Worm (Caenorhabditis elegans) whole organism, dauer: Measurements from ENCODE around the gene cogc-6.

Experiments
- unc-62 ChIP-seq: sonication (generic microtip); optimal IDR thresholded peaks from 2 replicates; lab custom pipeline; 2017; ENCODE audit warnings: missing biosample characterization, missing genetic modification reagents, missing genetic modification characterization

The cogc-6 gene

DNA sequence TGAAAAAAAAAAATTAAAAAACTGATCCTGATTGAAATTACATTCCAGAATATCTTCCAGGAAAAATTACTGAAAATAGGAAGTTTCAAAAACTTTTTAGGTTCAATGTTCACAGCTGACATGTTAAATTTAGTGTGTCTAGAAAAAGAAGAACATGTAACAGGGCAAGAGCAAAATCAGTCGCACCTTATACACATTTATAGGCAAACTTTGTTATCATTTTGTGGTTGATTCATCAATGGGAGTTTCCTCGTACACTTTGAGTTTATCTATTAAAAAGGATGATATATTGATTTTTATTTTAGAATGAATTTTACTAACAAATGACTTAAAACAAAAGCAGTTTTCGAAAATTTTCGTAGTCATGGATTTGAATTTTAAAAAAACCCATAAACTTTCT, 22.1 kb upstream of the cogc-6 start:
- no peak for TF ChIP-seq unc-62

DNA sequence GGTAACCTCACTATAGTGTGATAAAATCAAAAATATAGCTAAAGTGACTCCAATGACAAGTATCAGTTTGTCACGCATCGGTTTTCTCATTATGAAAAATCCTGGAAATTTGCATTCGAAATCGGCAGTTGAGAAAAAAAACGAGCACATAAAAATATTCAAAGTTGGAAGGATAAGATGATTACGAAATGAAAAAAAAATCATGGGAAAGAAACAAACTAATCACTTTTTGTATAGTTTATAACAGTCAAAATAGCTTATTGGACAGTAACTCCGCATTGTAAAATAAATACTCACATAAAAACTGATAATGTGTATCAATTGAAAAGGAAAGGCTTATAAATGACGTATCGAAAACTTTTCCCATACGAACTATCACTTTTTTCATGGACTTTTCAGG, 21.7 kb upstream of the cogc-6 start, which contains the start of gene C16D9.4:
Gene C16D9.4 (minus strand): TSS at position 101 of the 400 bp plus-strand sequence.
- TF ChIP-seq unc-62: no peak

DNA sequence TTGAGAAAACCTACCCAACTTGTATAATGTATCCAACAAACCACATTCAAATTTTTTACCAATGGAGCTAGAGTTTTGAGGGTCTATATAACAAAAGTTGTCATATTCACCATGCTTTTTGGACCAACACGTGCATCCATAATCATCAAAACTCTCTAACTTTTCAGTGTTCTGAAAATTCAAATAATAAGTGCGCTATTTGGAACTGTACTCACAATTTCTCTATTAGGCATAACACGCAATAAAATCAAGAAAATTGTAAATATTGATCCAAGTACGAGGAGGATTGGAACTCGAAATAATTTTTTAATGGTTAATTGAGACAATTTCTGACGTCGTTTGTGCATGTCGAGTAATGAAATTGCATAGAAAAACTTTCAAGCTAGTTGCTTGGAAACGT, 18.8 kb upstream of the cogc-6 start, which contains the start of gene C16D9.3:
Gene C16D9.3 (minus strand): TSS at position 101 of the 400 bp plus-strand sequence.
- TF ChIP-seq unc-62: no peak

DNA sequence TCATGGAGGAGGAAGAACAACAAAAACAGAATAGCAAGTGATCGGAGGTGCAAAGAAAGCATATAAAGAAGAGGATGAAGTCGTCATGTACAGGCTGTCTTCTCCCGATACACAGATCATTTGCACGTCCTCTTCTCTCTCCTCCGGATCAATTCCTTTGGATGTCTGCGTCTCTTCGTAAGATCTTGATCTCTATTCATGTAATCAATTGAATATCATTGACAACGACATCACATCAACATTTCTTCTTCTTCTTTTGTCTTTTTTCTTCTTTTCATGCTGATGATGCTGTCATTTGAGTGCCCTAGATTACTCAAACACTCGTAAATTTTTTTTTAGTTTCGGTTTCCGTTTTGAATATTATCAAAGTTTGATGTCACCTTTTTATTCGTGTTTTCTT, 17.2 kb upstream of the cogc-6 start, which contains the start of gene rol-3:
Gene rol-3 (minus strand): TSS at position 120 of the 400 bp plus-strand sequence.
- TF ChIP-seq unc-62: no peak

DNA sequence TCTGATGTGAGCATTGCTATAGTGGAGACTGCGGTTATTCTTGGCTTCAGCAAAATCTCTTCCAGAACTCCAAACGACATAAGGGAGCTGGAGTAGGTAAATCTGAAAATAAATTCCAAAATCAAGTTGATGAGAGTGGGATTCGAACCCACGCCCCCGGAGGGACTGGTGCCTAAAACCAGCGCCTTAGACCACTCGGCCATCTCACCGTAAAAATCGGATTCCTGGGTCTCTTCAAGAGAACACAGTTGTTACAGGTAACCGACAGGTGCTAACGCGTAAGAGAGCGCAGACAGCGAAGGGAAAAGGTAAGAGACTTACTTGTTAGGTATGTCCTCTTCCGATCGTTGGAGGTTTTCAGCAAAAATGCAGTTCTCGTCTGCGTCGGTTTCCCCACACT, 14.2 kb upstream of the cogc-6 start:
- no peak for TF ChIP-seq unc-62

DNA sequence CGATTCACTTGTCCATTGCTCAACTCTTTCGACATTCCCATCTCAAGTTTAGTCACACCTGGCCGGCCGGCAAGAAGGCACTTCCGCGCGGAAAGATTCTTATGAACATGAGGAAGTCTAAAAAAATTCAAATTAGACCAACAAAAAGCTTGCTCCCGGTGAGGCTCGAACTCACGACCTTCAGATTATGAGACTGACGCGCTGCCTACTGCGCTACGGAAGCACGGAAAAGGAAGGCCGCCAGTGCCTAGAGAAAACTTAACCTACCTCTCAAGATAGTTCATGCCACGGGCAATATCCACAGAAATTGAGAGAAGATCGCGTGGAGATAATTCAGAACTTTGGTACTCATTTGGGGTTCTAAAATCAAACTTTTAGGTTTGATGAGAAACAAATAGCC, 8.9 kb upstream of the cogc-6 start:
- no peak for TF ChIP-seq unc-62

DNA sequence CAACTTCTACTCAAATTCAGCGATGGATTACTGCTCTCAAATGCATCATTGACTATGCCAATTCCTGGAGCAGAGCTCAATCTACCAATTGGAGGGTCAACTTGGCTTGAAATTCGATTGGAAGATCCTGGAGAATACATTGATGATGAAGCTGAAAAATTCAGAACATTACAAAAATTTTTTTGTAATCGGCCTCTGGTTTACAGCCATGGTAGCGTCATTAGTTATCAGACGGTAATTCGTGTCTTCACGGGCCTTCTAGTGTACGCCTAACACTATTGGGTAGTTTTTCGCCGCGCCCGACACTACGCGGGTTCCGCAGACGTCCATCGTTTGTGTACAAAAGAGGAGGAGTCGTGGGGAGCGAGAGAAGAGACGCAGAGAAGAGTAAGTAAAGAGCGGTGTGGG, 7.6 kb upstream of the cogc-6 start:
- no peak for TF ChIP-seq unc-62

DNA sequence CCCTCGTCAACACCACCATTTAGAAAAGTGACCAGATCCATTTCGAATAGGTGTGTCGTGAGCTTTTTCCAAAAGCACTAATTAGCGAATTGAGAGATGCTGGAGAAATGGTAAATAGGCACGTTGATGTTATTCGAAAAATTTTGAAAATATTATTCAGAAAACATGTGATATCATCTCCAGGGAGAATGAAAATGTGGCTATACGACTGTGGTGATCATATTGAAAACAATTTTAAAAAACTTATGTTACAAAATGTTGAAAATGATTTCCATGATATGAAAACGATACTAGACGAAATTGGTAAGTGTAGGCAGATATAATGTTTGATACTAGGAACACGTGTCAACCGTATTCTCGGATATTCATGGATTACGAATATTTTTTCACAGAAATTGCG, 5.7 kb upstream of the cogc-6 start, which contains the start of gene K07C11.10:
Gene K07C11.10 (minus strand): TSS at position 101 of the 400 bp plus-strand sequence.
- TF ChIP-seq unc-62: no peak

DNA sequence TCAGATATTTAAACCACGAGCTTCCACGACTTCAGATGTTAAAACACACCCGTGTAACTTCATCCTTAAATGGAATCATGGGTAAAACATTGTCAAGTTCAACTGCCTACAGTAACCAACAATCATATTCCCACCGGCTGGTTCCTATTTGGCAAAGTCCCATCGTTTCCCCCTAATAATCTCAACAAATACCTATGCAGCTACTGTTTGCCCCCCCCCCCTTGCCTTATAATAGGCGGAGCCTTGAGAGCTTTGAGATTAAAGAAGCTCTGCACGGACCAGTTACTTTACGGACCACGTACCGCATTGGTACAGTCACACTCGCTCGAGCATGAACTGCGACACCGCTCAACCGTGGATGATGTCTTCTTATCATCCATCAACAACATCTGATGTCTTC, 3.5 kb upstream of the cogc-6 start, which contains the start of gene pax-1:
Gene pax-1 (plus strand): TSS at position 301 of the 400 bp plus-strand sequence.
- TF ChIP-seq unc-62: no peak

DNA sequence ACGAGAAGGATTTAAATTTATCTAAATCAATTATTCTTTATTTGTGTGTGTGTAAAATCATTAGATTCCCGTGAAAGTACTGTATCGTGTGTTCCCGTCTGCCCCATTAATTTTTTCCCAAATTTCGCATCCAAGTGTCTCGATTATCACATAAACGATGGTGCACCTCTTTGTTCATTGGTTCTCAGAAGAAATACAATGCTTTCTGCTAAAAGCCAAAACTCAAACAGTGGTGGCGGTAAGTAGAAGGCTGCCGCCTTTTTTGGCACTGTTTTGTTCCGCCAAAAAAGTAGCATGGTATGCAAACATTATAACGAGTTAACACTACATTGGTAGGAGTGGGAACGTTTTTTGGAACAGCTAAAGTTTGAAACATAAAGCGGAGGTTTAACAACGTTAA, 2.3 kb upstream of the cogc-6 start:
- TF ChIP-seq unc-62: no peak

DNA sequence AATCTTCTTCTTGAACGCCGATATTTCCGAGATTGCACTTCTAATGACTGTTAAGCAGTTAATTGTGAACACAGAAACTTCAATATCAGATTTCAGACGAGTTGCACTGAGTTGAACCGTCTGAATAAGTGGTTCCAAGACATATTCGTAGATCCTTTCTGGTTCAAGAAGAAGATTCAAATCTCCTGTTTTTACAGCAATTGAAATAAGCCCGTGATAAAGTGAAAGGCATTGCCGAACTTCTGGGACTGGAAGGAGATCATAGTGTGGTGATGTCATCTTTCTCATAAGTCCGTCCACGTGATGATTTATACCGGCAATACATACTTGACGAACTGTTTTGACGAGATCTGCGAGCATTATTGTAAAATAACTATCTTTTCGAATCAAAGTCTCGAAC, 1.6 kb downstream of the cogc-6 start:
- no peak for TF ChIP-seq unc-62

DNA sequence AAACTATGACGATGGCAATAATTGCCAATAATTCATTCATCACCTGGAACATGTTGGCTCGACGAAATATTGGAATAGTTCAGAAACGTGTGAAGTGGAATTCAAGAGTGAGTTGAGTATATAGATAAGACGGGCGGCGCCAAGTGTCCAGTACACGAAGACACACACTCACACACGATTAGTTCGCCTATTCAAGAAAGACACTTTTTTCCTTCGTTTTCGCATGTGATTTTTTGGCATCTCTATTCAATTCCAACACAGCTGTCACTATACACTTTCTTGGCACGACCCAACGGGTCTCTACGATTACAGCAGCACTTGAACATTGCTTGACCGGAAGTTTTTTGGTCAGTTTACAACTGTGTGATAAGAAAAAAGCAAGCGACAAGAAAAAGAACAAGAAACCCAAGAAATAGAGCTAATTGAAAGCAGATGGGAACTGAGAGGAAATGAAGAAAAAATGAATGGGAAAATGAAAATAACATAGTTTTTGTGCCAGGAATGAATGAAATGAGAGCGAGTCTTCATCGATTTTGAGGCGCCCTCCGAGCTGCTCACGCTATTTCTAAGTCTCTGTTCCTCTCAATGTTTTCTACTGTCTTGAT, 3.4 kb downstream of the cogc-6 start, which contains the start of gene K07C11.8:
Gene K07C11.8 (minus strand): TSS at position 224 of the 605 bp plus-strand sequence.
- TF ChIP-seq unc-62: no peak

DNA sequence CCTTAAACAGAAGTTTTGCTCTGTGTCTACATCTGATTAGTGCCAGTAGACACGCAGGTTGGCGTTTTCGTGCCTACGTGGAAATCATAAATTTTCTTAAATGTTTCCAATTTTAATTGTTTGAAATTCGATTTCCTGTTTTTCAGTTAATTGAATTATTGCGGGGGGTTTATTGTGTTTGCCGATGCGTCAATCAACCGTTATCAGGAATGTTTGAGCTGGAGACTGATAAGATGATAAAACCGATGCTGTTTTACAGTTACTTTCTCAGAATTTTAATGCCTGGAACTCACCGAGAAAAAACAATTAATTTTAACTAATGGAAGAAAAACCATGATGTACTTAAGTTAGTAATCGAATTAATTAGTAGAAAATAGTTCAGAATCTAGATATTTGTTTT, 4.0 kb downstream of the cogc-6 start:
- no peak for TF ChIP-seq unc-62

DNA sequence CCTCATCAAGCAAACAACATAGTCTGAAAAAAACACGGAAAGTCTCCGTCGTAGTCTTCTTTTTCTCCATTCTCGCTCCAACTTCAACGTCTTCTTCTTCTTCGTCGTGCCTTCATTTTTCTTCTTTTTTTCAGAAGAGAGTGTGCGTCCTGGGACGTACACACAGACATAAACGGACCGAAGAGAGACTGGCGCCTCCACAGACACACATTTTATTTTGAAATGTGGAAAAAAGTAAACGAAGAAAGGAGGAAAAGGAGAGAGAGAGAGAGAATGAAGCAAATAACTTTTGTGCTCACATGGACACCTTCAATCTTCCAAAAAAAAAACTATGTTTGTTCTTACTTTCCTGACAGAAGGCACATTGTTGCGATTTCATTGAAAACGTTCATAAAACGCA, 6.0 kb downstream of the cogc-6 start:
- no peak for TF ChIP-seq unc-62

DNA sequence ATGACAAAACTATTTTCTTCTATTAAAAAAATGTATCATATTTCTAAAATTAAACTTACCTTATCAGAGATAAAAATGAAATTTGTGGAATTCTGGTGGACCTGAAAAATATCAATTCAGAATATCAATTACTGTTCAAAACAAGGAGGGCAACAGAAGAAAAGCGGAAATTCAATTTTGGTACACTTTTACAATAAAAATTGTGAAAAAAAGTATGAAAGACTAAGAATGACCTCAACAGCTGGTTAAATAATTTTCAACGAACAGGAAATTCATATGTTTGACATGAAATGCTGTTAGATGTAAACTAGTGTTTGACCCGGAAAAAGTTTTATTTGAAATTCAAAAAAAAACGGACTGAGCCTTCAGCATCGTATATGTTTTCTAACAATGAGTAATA, 7.2 kb downstream of the cogc-6 start, which contains the start of gene K07C11.7:
Gene K07C11.7 (minus strand): TSS at position 101 of the 400 bp plus-strand sequence.
- TF ChIP-seq unc-62: no peak

DNA sequence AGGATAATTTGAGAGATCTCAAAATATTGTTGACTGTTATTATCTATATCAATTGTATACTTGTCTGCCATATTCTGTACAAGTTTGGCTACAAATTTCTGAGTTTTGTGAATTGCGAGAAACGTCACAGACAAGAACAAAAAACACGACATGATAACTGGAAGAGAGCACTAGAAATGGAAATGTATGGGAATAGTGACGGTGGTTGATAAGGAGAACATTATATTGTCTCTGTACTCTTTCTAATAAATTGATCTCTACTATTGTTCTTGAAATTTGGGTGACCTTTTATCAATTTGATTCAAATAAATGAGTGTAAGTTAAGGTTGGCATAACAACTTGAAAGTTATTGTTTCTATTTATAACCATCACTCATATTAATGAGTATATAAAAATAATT, 8.3 kb downstream of the cogc-6 start:
- TF ChIP-seq unc-62: no peak

DNA sequence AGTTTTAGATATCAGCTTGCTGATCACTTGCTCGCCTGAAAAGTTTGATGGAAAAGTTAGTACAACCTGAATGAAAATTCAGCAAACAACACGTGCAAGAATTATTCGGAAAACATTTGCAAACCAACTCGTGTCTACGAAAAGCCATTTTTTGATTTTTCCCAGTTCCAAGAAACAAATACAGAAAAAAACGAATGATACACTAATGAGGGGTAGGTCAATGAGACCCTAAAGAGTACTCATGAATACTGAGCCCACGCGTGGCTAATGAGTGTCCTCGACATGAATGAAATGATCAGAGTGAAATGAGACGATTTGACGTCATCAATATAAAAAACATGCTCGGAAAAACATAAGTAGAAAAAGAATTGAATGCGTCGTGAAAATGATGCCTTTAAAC, 9.1 kb downstream of the cogc-6 start:
- no peak for TF ChIP-seq unc-62

DNA sequence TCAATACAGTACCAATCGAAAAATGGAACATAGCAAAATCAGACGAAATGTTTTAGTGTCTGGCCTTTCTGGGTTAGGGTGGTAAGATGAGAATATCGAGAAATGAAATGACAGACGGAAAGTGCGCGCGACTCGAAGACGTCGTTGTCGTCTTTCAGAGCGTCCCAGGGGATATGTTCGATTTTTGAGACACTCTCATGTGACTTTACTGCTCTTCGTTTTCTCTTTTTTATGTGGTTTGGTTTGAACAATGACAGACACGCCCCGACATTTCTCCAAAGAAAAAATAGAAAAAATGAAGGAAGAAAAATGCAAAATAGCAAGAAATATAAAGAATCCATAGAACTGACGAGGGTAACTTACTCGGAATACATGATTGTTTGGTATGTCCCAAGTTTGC, 10.6 kb downstream of the cogc-6 start:
- TF ChIP-seq unc-62: no peak

DNA sequence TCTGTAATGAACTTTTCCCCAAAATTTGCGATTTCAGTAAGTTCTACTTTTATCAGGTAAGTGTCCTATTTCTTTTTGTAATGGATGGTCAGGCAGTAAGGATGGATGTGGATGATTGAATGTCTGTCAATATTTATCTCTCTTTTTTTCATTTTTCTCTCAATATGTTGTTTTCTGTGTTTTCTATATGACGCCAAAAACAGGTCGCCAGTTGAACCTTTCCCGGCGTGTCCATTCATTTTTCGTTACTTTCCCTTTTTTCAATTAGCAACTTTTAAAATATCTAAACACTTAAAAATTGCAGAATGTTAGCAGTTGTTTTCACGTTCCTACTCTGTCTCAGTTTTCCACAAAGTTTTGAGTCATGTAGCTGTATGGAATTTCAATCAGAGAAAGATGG, 14.2 kb downstream of the cogc-6 start, which contains the start of gene timp-1:
Gene timp-1 (plus strand): TSS at position 305 of the 400 bp plus-strand sequence.
- no peak for TF ChIP-seq unc-62
